Fruit fly (Drosophila melanogaster) whole organism, wandering third instar larva: Measurements from ENCODE around the gene CG15546.

Source experiments
- Abd-B ChIP-seq: fragments of >200 bp; optimal IDR thresholded peaks from 2 replicates; lab custom pipeline; 2017; ENCODE audit warnings: missing biosample characterization, missing genetic modification characterization
- CG32264 ChIP-seq: fragments of 200-800 bp; sonication (Bioruptor generic); optimal IDR thresholded peaks from 2 replicates; lab custom pipeline; 2016; ENCODE audit warnings: missing biosample characterization, missing genetic modification characterization
- CG9705 ChIP-seq: fragments of 200-800 bp; sonication (Bioruptor generic); optimal IDR thresholded peaks from 2 replicates; lab custom pipeline; 2018; ENCODE audit warnings: missing biosample characterization, mild to moderate bottlenecking, missing genetic modification characterization
- CrebA ChIP-seq: fragments of 200-800 bp; sonication (Bioruptor generic); optimal IDR thresholded peaks from 2 replicates; lab custom pipeline; 2016; ENCODE audit warnings: missing biosample characterization, mild to moderate bottlenecking, missing genetic modification characterization, borderline replicate concordance
- Dfd ChIP-seq: fragments of >200 bp; optimal IDR thresholded peaks from 2 replicates; lab custom pipeline; 2017; ENCODE audit warnings: missing biosample characterization, missing genetic modification characterization
- Dif ChIP-seq: fragments of 200-275, 200-300 bp; sonication (Bioruptor generic); optimal IDR thresholded peaks from 2 replicates; lab custom pipeline; 2018; ENCODE audit warnings: missing biosample characterization, missing genetic modification characterization; ENCODE audit not compliant: partially characterized antibody
- GATAd ChIP-seq: sonication (Bioruptor generic); optimal IDR thresholded peaks from 2 replicates; lab custom pipeline; 2016; ENCODE audit warnings: missing biosample characterization, missing genetic modification characterization
- HLH106 ChIP-seq: fragments of 200-800 bp; optimal IDR thresholded peaks from 3 replicates; lab custom pipeline; 2019; ENCODE audit warnings: missing biosample characterization, mild to moderate bottlenecking, missing genetic modification characterization, moderate library complexity
- Hnf4 ChIP-seq: fragments of 200-800 bp; sonication (Bioruptor generic); optimal IDR thresholded peaks from 2 replicates; lab custom pipeline; 2016; ENCODE audit warnings: missing biosample characterization, mild to moderate bottlenecking, missing genetic modification characterization
- Hr78 ChIP-seq: fragments of >200 bp; optimal IDR thresholded peaks from 2 replicates; lab custom pipeline; 2017; ENCODE audit warnings: missing biosample characterization, missing genetic modification characterization
- Hr83 ChIP-seq: fragments of 200-300 bp; sonication (Bioruptor generic); optimal IDR thresholded peaks from 2 replicates; lab custom pipeline; 2016; ENCODE audit warnings: missing biosample characterization, mild to moderate bottlenecking, missing genetic modification characterization, moderate library complexity; ENCODE audit not compliant: poor library complexity, severe bottlenecking
- Jra ChIP-seq: sonication (Bioruptor generic); optimal IDR thresholded peaks from 2 replicates; lab custom pipeline; 2016; ENCODE audit warnings: missing biosample characterization, missing genetic modification characterization
- Mio ChIP-seq: sonication (Bioruptor generic); optimal IDR thresholded peaks from 2 replicates; lab custom pipeline; 2016; ENCODE audit warnings: missing biosample characterization, missing genetic modification characterization
- N ChIP-seq: fragments of >200 bp; optimal IDR thresholded peaks from 2 replicates; lab custom pipeline; 2018; ENCODE audit warnings: missing biosample characterization, missing external identifiers, missing genetic modification characterization
- Rel ChIP-seq, 2 experiments: fragments of 200-800 bp; sonication (Bioruptor generic) in 1 of 2; optimal IDR thresholded peaks; 2 replicates in 1 of 2; 3 replicates in 1 of 2; lab custom pipeline; 2016 to 2019; ENCODE audit warnings: mild to moderate bottlenecking in 2 of 2, missing biosample characterization in 2 of 2, missing genetic modification characterization in 2 of 2, moderate library complexity in 1 of 2
- Sp1 ChIP-seq: fragments of 200-800 bp; sonication (Bioruptor generic); optimal IDR thresholded peaks from 3 replicates; lab custom pipeline; 2019; ENCODE audit warnings: missing biosample characterization, mild to moderate bottlenecking, missing genetic modification characterization, moderate library complexity
- br ChIP-seq: fragments of 200-800 bp; sonication (Bioruptor generic); optimal IDR thresholded peaks from 2 replicates; lab custom pipeline; 2016; ENCODE audit warnings: missing biosample characterization, missing genetic modification characterization
- brk ChIP-seq: fragments of 200-800 bp; sonication (Bioruptor generic); optimal IDR thresholded peaks from 2 replicates; lab custom pipeline; 2016; ENCODE audit warnings: missing biosample characterization, mild to moderate bottlenecking, missing genetic modification characterization
- dl ChIP-seq, 2 experiments: fragments of 175-275, 200-275 bp in 1 of 2; fragments of 200-275 bp in 1 of 2; sonication (Bioruptor generic); optimal IDR thresholded peaks; lab custom pipeline; 2018; ENCODE audit warnings: mild to moderate bottlenecking in 2 of 2, missing biosample characterization in 2 of 2, missing genetic modification characterization in 2 of 2, moderate library complexity in 2 of 2; ENCODE audit not compliant: partially characterized antibody in 2 of 2, insufficient read depth in 1 of 2
- dmrt93B ChIP-seq: fragments of 200-800 bp; sonication (Bioruptor generic); optimal IDR thresholded peaks from 2 replicates; lab custom pipeline; 2018; ENCODE audit warnings: missing biosample characterization, mild to moderate bottlenecking, missing genetic modification characterization
- dsf ChIP-seq: sonication (Bioruptor generic); optimal IDR thresholded peaks from 2 replicates; lab custom pipeline; 2016; ENCODE audit warnings: missing biosample characterization, missing genetic modification characterization, borderline replicate concordance
- ey ChIP-seq: fragments of 200-800 bp; sonication (Bioruptor generic); optimal IDR thresholded peaks from 2 replicates; lab custom pipeline; 2016; ENCODE audit warnings: missing biosample characterization, missing genetic modification characterization
- h ChIP-seq: fragments of 200-800 bp; sonication (Bioruptor generic); optimal IDR thresholded peaks from 3 replicates; lab custom pipeline; 2016; ENCODE audit warnings: missing biosample characterization, mild to moderate bottlenecking, missing genetic modification characterization
- jim ChIP-seq: fragments of 175-275, 200-325 bp; sonication (Bioruptor generic); optimal IDR thresholded peaks from 2 replicates; lab custom pipeline; 2016; ENCODE audit warnings: missing biosample characterization, mild to moderate bottlenecking, missing genetic modification characterization
- lola ChIP-seq: fragments of >200 bp; optimal IDR thresholded peaks from 2 replicates; lab custom pipeline; 2017; ENCODE audit warnings: missing biosample characterization, missing genetic modification characterization
- pan ChIP-seq: fragments of >200 bp; optimal IDR thresholded peaks from 2 replicates; lab custom pipeline; 2017
- psq ChIP-seq: fragments of 200-800 bp; sonication (Bioruptor generic); optimal IDR thresholded peaks from 3 replicates; lab custom pipeline; 2017; ENCODE audit warnings: missing biosample characterization, mild to moderate bottlenecking, missing genetic modification characterization, moderate library complexity
- rgr ChIP-seq: fragments of 200-800 bp; sonication (Bioruptor generic); optimal IDR thresholded peaks from 3 replicates; lab custom pipeline; 2016; ENCODE audit warnings: missing biosample characterization, mild to moderate bottlenecking, missing genetic modification characterization
- usp ChIP-seq: fragments of >200 bp; optimal IDR thresholded peaks from 2 replicates; lab custom pipeline; 2017; ENCODE audit warnings: missing biosample characterization, missing genetic modification characterization
- woc ChIP-seq: sonication (Bioruptor generic); optimal IDR thresholded peaks from 2 replicates; lab custom pipeline; 2016; ENCODE audit warnings: missing biosample characterization, mild to moderate bottlenecking, missing genetic modification characterization

The CG15546 gene

dm6 chr3R:30862471-30862870 lies 13.5 kb downstream of the CG15546 start:
- TF ChIP-seq pan (lab: Kevin White, UChicago) (no peak), HLH106 (tag; lab: Kevin White, UChicago) (no peak), N (GFP tag; lab: Kevin White, UChicago) (no peak), brk (GFP tag; lab: Kevin White, UChicago) (no peak), Abd-B (GFP tag; lab: Kevin White, UChicago) (no peak), Jra (GFP tag; lab: Kevin White, UChicago) (no peak), Dif (GFP tag; lab: Kevin White, UChicago) (no peak), br (GFP tag; lab: Kevin White, UChicago) (no peak), dmrt93B (GFP tag; lab: Kevin White, UChicago) (no peak), GATAd (GFP tag; lab: Kevin White, UChicago) (no peak), dsf (no peak), Mio (GFP tag; lab: Kevin White, UChicago) (no peak)

dm6 chr3R:30860561-30860928 lies 15.4 kb downstream of the CG15546 start:
- TF ChIP-seq HLH106 (tag; lab: Kevin White, UChicago) (no peak), woc (GFP tag; lab: Kevin White, UChicago) (no peak), br (GFP tag; lab: Kevin White, UChicago) (no peak), dl (GFP tag; optimal IDR thresholded peaks at IDR 0.05; lab: Kevin White, UChicago; ENCODE audit: insufficient read depth in 1 of 2, partially characterized antibody in 2 of 2) (no peak), lola (GFP tag; lab: Kevin White, UChicago) (no peak), Dfd (no peak), dsf (no peak), Jra (GFP tag; lab: Kevin White, UChicago) (no peak), CG32264 (GFP tag; lab: Kevin White, UChicago) (no peak), CG9705 (GFP tag; lab: Kevin White, UChicago) (no peak)

DNA sequence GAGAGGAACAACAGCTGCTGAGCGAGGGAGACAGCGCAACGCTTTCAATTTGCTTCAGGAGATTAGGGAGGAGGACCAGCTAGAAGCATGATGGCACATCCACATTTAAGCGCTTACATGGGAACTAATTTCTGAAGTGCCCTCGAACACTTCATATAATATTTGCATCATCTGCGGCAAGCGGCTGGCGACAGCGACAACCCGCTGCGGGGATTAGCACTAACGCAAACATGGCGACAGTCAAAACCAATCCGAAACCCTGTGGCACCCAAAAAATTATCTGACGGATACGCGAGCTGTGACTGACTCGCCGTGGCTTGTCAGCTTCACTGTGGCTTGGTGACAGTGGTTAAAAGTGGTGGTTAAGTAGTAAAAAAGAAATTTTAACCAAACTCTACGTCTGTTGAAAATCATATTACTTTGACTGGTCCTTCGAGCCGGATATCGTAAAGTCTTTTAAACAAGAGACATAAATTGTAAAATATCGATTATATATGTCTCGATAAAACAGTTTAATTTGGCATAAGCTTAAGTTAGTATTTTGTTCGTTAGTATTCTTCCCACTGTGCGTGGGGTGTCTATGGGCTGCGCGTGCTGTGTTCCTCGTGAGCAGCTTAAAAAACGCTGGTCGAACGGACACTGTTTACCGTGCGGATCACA lies 16.0 kb downstream of the CG15546 start:
- TF ChIP-seq pan (lab: Kevin White, UChicago) (no peak), CrebA (GFP tag; lab: Kevin White, UChicago) (no peak), psq (GFP tag; lab: Kevin White, UChicago) (no peak), jim (GFP tag; lab: Kevin White, UChicago) (no peak), HLH106 (tag; lab: Kevin White, UChicago) (no peak)

- no peak for TF ChIP-seq jim (GFP tag; lab: Kevin White, UChicago)
- TF ChIP-seq usp (GFP tag; lab: Kevin White, UChicago), result no peak
- TF ChIP-seq br (GFP tag; lab: Kevin White, UChicago), result no peak
- no peak for TF ChIP-seq GATAd (GFP tag; lab: Kevin White, UChicago)
- TF ChIP-seq N (GFP tag; lab: Kevin White, UChicago), result no peak
- no peak for TF ChIP-seq h (GFP tag; lab: Kevin White, UChicago)
- TF ChIP-seq CrebA (GFP tag; lab: Kevin White, UChicago), result no peak
- no peak for TF ChIP-seq CG9705 (GFP tag; lab: Kevin White, UChicago)
- no peak for TF ChIP-seq Abd-B (GFP tag; lab: Kevin White, UChicago)
- TF ChIP-seq Mio (GFP tag; lab: Kevin White, UChicago), result no peak
- no peak for TF ChIP-seq psq (GFP tag; lab: Kevin White, UChicago)
- TF ChIP-seq lola (GFP tag; lab: Kevin White, UChicago), result no peak
Measured at dm6 chr3R:30856596-30856995, 19.4 kb downstream of the CG15546 start.

- TF ChIP-seq Hr78 (GFP tag; lab: Kevin White, UChicago) (no peak), Hr83 (no peak), jim (GFP tag; lab: Kevin White, UChicago) (no peak)
Measured at dm6 chr3R:30855176-30855575, 20.8 kb downstream of the CG15546 start.

DNA sequence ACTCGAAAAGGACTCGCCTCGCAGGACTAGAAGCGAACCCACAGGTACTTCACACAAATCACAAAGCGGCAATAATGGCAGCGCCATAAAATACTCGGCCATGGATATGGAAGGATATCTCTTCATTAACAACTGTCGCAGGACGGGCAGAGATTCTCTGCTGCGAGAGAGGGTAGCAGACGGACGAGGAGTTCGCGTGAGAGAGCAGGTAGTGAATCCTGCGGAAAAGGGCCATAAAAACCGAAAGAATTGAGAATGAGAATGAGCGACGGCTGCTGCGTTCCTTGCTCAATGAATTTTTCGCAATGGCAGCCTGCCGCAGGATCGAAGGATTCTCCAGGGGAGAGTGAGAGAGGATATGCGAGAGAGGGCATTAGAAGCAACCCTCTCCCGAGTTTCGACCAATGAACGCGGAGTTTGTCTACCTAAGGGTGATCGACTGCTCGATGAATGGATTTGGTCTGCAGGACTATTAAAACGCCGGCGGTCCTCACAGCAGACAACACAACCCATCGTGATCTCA lies 24.1 kb downstream of the CG15546 start, which contains the start of gene tll:
TSS of gene tll (plus strand) at position 473 of the 523 bp plus-strand sequence.
- TF ChIP-seq woc (GFP tag; lab: Kevin White, UChicago) (no peak), brk (GFP tag; lab: Kevin White, UChicago) (no peak), rgr (no peak), dsf (no peak), Abd-B (GFP tag; lab: Kevin White, UChicago) (no peak), Hnf4 (GFP tag; lab: Kevin White, UChicago) (no peak), Dif (GFP tag; lab: Kevin White, UChicago) (no peak), ey (GFP tag; lab: Kevin White, UChicago) (no peak), psq (GFP tag; lab: Kevin White, UChicago) (no peak), Jra (GFP tag; lab: Kevin White, UChicago) (no peak), Mio (GFP tag; lab: Kevin White, UChicago) (no peak), lola (GFP tag; lab: Kevin White, UChicago) (no peak), CrebA (GFP tag; lab: Kevin White, UChicago) (no peak), Sp1 (GFP tag; lab: Kevin White, UChicago) (no peak), Rel (GFP tag; optimal IDR thresholded peaks at IDR 0.05; lab: Kevin White, UChicago) (no peak), Rel (tag; optimal IDR thresholded peaks at IDR 0.05; lab: Kevin White, UChicago) (no peak), N (GFP tag; lab: Kevin White, UChicago) (no peak)
